Worm (Caenorhabditis elegans) whole organism, early embryonic: Measurements from ENCODE around the gene Y58A7A.3.

Source experiments
- B0310.2 ChIP-seq: sonication (generic microtip); optimal IDR thresholded peaks from 2 replicates; lab custom pipeline; 2016; ENCODE audit warnings: mild to moderate bottlenecking, missing genetic modification characterization, missing compliant biosample characterization
- aly-1 ChIP-seq: sonication (generic microtip); optimal IDR thresholded peaks from 2 replicates; lab custom pipeline; 2016; ENCODE audit warnings: missing genetic modification characterization, missing compliant biosample characterization
- ama-1 ChIP-seq: fragments of 150-350 bp; optimal IDR thresholded peaks from 2 replicates; lab custom pipeline; 2014
- ceh-13 ChIP-seq: fragments of 200-800 bp; sonication (Bioruptor generic); optimal IDR thresholded peaks from 2 replicates; lab custom pipeline; 2018; ENCODE audit warnings: mild to moderate bottlenecking, missing genetic modification characterization, missing compliant biosample characterization
- hmg-4 ChIP-seq: fragments of 200-800 bp; sonication (Bioruptor generic); optimal IDR thresholded peaks from 2 replicates; lab custom pipeline; 2018; ENCODE audit warnings: mild to moderate bottlenecking, missing genetic modification characterization, missing compliant biosample characterization
- pes-1 ChIP-seq: fragments of 200-800 bp; sonication (Bioruptor generic); IDR thresholded peaks from 2 replicates; pipeline ENCODE4 v1.3.6; 2022; ENCODE audit warnings: missing genetic modification reagents, missing genetic modification characterization, missing compliant biosample characterization
- scrt-1 ChIP-seq: fragments of 200-800 bp; sonication (Bioruptor generic); IDR thresholded peaks from 2 replicates; pipeline ENCODE4 v1.3.6; 2022; ENCODE audit warnings: missing genetic modification characterization, missing compliant biosample characterization
- tbx-11 ChIP-seq: fragments of 200-800 bp; sonication (Bioruptor generic); IDR thresholded peaks from 2 replicates; pipeline ENCODE4 v1.3.6; 2022; ENCODE audit warnings: missing genetic modification characterization, missing compliant biosample characterization

DNA sequence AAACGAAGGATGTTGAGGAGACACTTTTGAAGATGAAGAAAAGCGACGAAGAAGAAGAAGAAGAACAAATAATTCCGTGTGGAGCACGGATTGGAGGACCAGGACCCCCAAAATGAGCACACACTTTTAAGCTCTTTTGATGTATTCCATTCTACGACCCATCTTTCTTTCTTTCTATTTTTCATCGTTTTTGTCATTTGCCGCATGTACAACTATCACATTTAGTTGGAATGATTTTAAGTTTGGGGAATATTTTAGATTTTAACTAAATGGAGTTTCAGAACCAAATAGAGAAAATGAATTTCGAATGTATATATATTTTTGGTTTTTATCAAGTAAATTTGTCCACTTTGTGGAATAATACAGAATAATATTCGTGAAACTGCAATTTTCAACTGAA is 18.2 kb upstream of the Y58A7A.3 start, which contains the start of gene unc-46:
- TF ChIP-seq ama-1 (lab: Kevin White, UChicago) (no peak), pes-1 (GFP tag; lab: Robert Waterston, UW) (no peak), B0310.2 (tag; lab: Kevin White, UChicago) (no peak), tbx-11 (GFP tag; lab: Robert Waterston, UW) (no peak), aly-1 (tag; lab: Kevin White, UChicago) (no peak), scrt-1 (GFP tag; lab: Robert Waterston, UW) (no peak), ceh-13 (no peak), hmg-4 (GFP tag; lab: Kevin White, UChicago) (no peak)
